Worm (Caenorhabditis elegans) whole organism, L4 larva: ENCODE data around the gene gck-3.

Experiments
- Y48G9A.11 ChIP-seq: fragments of 200-800 bp; sonication (Bioruptor generic); IDR thresholded peaks from 2 replicates; pipeline ENCODE4 v1.3.6; 2022; ENCODE audit warnings: missing genetic modification reagents, missing genetic modification characterization, missing compliant biosample characterization
- cey-2 ChIP-seq: sonication (generic microtip); optimal IDR thresholded peaks from 3 replicates; lab custom pipeline; 2017; ENCODE audit warnings: missing genetic modification characterization, mild to moderate bottlenecking, missing compliant biosample characterization, antibody characterized with exemption, borderline replicate concordance; ENCODE audit not compliant: insufficient read depth
- dpl-1 ChIP-seq: fragments of 150-350 bp; optimal IDR thresholded peaks from 2 replicates; lab custom pipeline; 2014; ENCODE audit warnings: missing biosample characterization, missing genetic modification reagents, missing genetic modification characterization
- unc-39 ChIP-seq: sonication (generic microtip); optimal IDR thresholded peaks from 2 replicates; lab custom pipeline; 2017; ENCODE audit warnings: missing biosample characterization, missing genetic modification characterization

DNA sequence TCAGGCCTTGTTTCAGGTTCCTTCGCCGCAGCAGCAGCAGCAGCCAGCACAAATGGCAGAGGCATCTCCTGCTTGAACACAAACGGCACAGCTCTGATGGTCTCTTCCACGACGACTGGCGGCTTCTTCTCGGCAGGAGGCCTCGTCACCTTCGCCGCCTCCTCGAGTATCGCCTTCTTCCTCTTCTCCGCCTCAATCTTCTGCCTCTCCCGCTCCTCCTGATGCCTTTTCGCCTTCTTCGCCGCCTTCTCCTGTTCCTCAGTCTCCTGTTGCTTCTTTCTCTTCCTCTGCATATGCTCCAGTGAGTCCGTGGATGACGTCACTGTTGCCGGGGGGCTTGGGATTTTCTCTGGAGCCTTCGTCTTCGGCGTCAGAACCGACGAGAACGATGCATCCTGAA, 21.2 kb downstream of the gck-3 start:
- TF ChIP-seq unc-39 (tag; lab: Kevin White, UChicago): no peak
- TF ChIP-seq Y48G9A.11 (GFP tag; lab: Robert Waterston, UW): no peak
- no peak for TF ChIP-seq dpl-1
- no peak for TF ChIP-seq cey-2 (tag; lab: Kevin White, UChicago)
